Worm (Caenorhabditis elegans) whole organism, L1 larva: ENCODE results near the gene srp-1.
A peak's percentile ranks its signal among the peaks of the same experiment; 100 is the strongest.

Experiments
- C16A3.4 ChIP-seq: fragments of 150-350 bp; optimal IDR thresholded peaks from 2 replicates; lab custom pipeline; 2014; ENCODE audit warnings: missing biosample characterization, missing genetic modification characterization
- C34B4.2 ChIP-seq: sonication (generic microtip); optimal IDR thresholded peaks from 2 replicates; lab custom pipeline; 2017; ENCODE audit warnings: mild to moderate bottlenecking, missing genetic modification characterization, missing compliant biosample characterization
- F16B12.6 ChIP-seq: fragments of 150-350 bp; optimal IDR thresholded peaks from 2 replicates; lab custom pipeline; 2014; ENCODE audit warnings: missing biosample characterization, missing genetic modification characterization
- aha-1 ChIP-seq: fragments of 150-350 bp; optimal IDR thresholded peaks from 2 replicates; lab custom pipeline; 2014; ENCODE audit warnings: missing biosample characterization, missing genetic modification characterization
- alr-1 ChIP-seq: fragments of 200-800 bp; sonication (Bioruptor generic); optimal IDR thresholded peaks from 2 replicates; lab custom pipeline; 2018; ENCODE audit warnings: borderline replicate concordance, mild to moderate bottlenecking, missing genetic modification characterization, missing compliant biosample characterization
- ama-1 ChIP-seq: fragments of 150-350 bp; optimal IDR thresholded peaks from 2 replicates; lab custom pipeline; 2014
- ceh-63 ChIP-seq: fragments of 200-800 bp; sonication (Bioruptor generic); optimal IDR thresholded peaks from 2 replicates; lab custom pipeline; 2018; ENCODE audit warnings: mild to moderate bottlenecking, missing genetic modification characterization, missing compliant biosample characterization
- ceh-8 ChIP-seq: fragments of 200-800 bp; sonication (Bioruptor generic); optimal IDR thresholded peaks from 2 replicates; lab custom pipeline; 2018; ENCODE audit warnings: mild to moderate bottlenecking, missing genetic modification characterization, moderate library complexity, missing compliant biosample characterization
- ceh-82 ChIP-seq, 3 experiments: fragments of 150-350 bp in 1 of 3; sonication (generic microtip) in 2 of 3; optimal IDR thresholded peaks; 2 replicates each; lab custom pipeline; 2014 to 2017; ENCODE audit warnings: missing biosample characterization in 3 of 3, missing genetic modification characterization in 3 of 3
- ces-1 ChIP-seq: fragments of 150-350 bp; optimal IDR thresholded peaks from 2 replicates; lab custom pipeline; 2014; ENCODE audit warnings: missing biosample characterization, missing genetic modification reagents, missing genetic modification characterization
- dsc-1 ChIP-seq: sonication (generic microtip); optimal IDR thresholded peaks from 2 replicates; lab custom pipeline; 2016; ENCODE audit warnings: mild to moderate bottlenecking, missing genetic modification characterization, missing compliant biosample characterization
- efl-1 ChIP-seq, 4 experiments: fragments of 150-350 bp; optimal IDR thresholded peaks in 3 of 4; peaks in 1 of 4; 1 replicate in 1 of 4; 2 replicates in 3 of 4; lab custom pipeline; 2014; ENCODE audit warnings: missing biosample characterization in 2 of 4, missing genetic modification characterization in 2 of 4, missing genetic modification reagents in 2 of 4
- egl-13 ChIP-seq: sonication (generic microtip); optimal IDR thresholded peaks from 2 replicates; lab custom pipeline; 2016; ENCODE audit warnings: missing genotype, missing genetic modification reagents, missing genetic modification characterization, missing compliant biosample characterization
- egl-27 ChIP-seq, 2 experiments: fragments of 150-350 bp in 1 of 2; sonication (generic microtip); optimal IDR thresholded peaks; 3 replicates each; lab custom pipeline; 2017 to 2018; ENCODE audit warnings: missing biosample characterization in 2 of 2, missing genetic modification characterization in 2 of 2, missing genetic modification reagents in 2 of 2
- elt-2 ChIP-seq: sonication (generic microtip); optimal IDR thresholded peaks from 2 replicates; lab custom pipeline; 2016; ENCODE audit warnings: missing genetic modification characterization, mild to moderate bottlenecking, inconsistent platforms, missing compliant biosample characterization, missing genetic modification reagents
- elt-3 ChIP-seq, 6 experiments: fragments of 150-350 bp in 1 of 6; sonication (generic microtip); optimal IDR thresholded peaks; 2 replicates each; lab custom pipeline; 2017 to 2018; ENCODE audit warnings: missing biosample characterization in 6 of 6, missing genetic modification characterization in 6 of 6, inconsistent platforms in 1 of 6
- ets-5 ChIP-seq: fragments of 200-800 bp; sonication (Bioruptor generic); IDR thresholded peaks from 2 replicates; pipeline ENCODE4 v1.3.6; 2022; ENCODE audit warnings: missing genetic modification characterization, missing compliant biosample characterization
- fkh-10 ChIP-seq: sonication (generic microtip); optimal IDR thresholded peaks from 2 replicates; lab custom pipeline; 2017; ENCODE audit warnings: missing biosample characterization, missing genetic modification reagents, missing genetic modification characterization
- fkh-4 ChIP-seq: sonication (generic microtip); optimal IDR thresholded peaks from 2 replicates; lab custom pipeline; 2016; ENCODE audit warnings: missing compliant biosample characterization, missing genetic modification characterization, borderline replicate concordance
- fkh-8 ChIP-seq: sonication (generic microtip); optimal IDR thresholded peaks from 2 replicates; lab custom pipeline; 2016; ENCODE audit warnings: mild to moderate bottlenecking, missing genetic modification characterization, missing compliant biosample characterization
- hlh-17 ChIP-seq: fragments of 200-800 bp; sonication (Bioruptor generic); optimal IDR thresholded peaks from 2 replicates; lab custom pipeline; 2018; ENCODE audit warnings: missing genetic modification characterization, mild to moderate bottlenecking, missing compliant biosample characterization, moderate library complexity, borderline replicate concordance
- hpl-2 ChIP-seq: fragments of 150-350 bp; optimal IDR thresholded peaks from 2 replicates; lab custom pipeline; 2014; ENCODE audit warnings: missing biosample characterization, missing genetic modification reagents, missing genetic modification characterization
- irx-1 ChIP-seq: sonication (generic microtip); optimal IDR thresholded peaks from 2 replicates; lab custom pipeline; 2016; ENCODE audit warnings: missing genetic modification characterization, missing compliant biosample characterization
- jun-1 ChIP-seq: fragments of 150-350 bp; optimal IDR thresholded peaks from 2 replicates; lab custom pipeline; 2014; ENCODE audit warnings: missing biosample characterization, missing genetic modification reagents, missing genetic modification characterization
- lin-13 ChIP-seq: fragments of 150-350 bp; optimal IDR thresholded peaks from 2 replicates; lab custom pipeline; 2014; ENCODE audit warnings: missing biosample characterization, missing genetic modification reagents, missing genetic modification characterization
- lin-14 ChIP-seq: fragments of 200-800 bp; sonication (Bioruptor generic); optimal IDR thresholded peaks from 2 replicates; lab custom pipeline; 2018; ENCODE audit warnings: mild to moderate bottlenecking, missing genetic modification characterization, moderate library complexity, missing compliant biosample characterization
- lin-15B ChIP-seq: fragments of 150-350 bp; sonication (generic microtip); optimal IDR thresholded peaks from 3 replicates; lab custom pipeline; 2014; ENCODE audit warnings: missing biosample characterization, missing genetic modification characterization
- lir-3 ChIP-seq: sonication (generic microtip); optimal IDR thresholded peaks from 2 replicates; lab custom pipeline; 2016; ENCODE audit warnings: mild to moderate bottlenecking, missing genetic modification characterization, moderate library complexity, missing compliant biosample characterization; ENCODE audit not compliant: poor library complexity
- lsy-2 ChIP-seq, 2 experiments: fragments of 150-350 bp; optimal IDR thresholded peaks; 2 replicates each; lab custom pipeline; 2014; ENCODE audit warnings: missing biosample characterization in 2 of 2, missing genetic modification characterization in 2 of 2
- mep-1 ChIP-seq: fragments of 150-350 bp; optimal IDR thresholded peaks from 2 replicates; lab custom pipeline; 2014; ENCODE audit warnings: missing biosample characterization, missing genetic modification characterization
- nhr-12 ChIP-seq: sonication (generic microtip); optimal IDR thresholded peaks from 2 replicates; lab custom pipeline; 2017; ENCODE audit warnings: missing biosample characterization, missing genetic modification characterization
- nhr-19 ChIP-seq: fragments of 200-800 bp; sonication (Bioruptor generic); conservative IDR thresholded peaks from 2 replicates; pipeline ENCODE4 v1.3.6; 2022; ENCODE audit warnings: missing genetic modification characterization, missing compliant biosample characterization
- nhr-20 ChIP-seq: sonication (generic microtip); optimal IDR thresholded peaks from 2 replicates; lab custom pipeline; 2016; ENCODE audit warnings: mild to moderate bottlenecking, missing genetic modification characterization, missing compliant biosample characterization
- nhr-237 ChIP-seq: fragments of 150-350 bp; optimal IDR thresholded peaks from 2 replicates; lab custom pipeline; 2014; ENCODE audit warnings: missing biosample characterization, missing genetic modification characterization
- nhr-28 ChIP-seq: fragments of 150-350 bp; optimal IDR thresholded peaks from 2 replicates; lab custom pipeline; 2014; ENCODE audit warnings: missing biosample characterization, missing genetic modification characterization
- nhr-47 ChIP-seq: sonication (generic microtip); optimal IDR thresholded peaks from 2 replicates; lab custom pipeline; 2016; ENCODE audit warnings: mild to moderate bottlenecking, missing genetic modification characterization, moderate library complexity, missing compliant biosample characterization
- nhr-76 ChIP-seq: sonication (generic microtip); optimal IDR thresholded peaks from 2 replicates; lab custom pipeline; 2017; ENCODE audit warnings: missing biosample characterization, missing genetic modification characterization
- pag-3 ChIP-seq: sonication (generic microtip); optimal IDR thresholded peaks from 2 replicates; lab custom pipeline; 2017; ENCODE audit warnings: missing genetic modification characterization, mild to moderate bottlenecking, missing compliant biosample characterization, antibody characterized with exemption, borderline replicate concordance; ENCODE audit not compliant: insufficient read depth
- pax-3 ChIP-seq: fragments of 200-800 bp; sonication (Bioruptor generic); optimal IDR thresholded peaks from 2 replicates; lab custom pipeline; 2018; ENCODE audit warnings: mild to moderate bottlenecking, missing genetic modification characterization, moderate library complexity, missing compliant biosample characterization
- rnt-1 ChIP-seq: sonication (generic microtip); optimal IDR thresholded peaks from 2 replicates; lab custom pipeline; 2016; ENCODE audit warnings: mild to moderate bottlenecking, missing genetic modification characterization, moderate library complexity, missing compliant biosample characterization
- sox-4 ChIP-seq: sonication (generic microtip); optimal IDR thresholded peaks from 2 replicates; lab custom pipeline; 2016; ENCODE audit warnings: missing genetic modification characterization, missing compliant biosample characterization
- sptf-1 ChIP-seq: fragments of 150-350 bp; optimal IDR thresholded peaks from 2 replicates; lab custom pipeline; 2014; ENCODE audit warnings: missing biosample characterization, missing genetic modification characterization
- sup-37 ChIP-seq: fragments of 200-800 bp; sonication (Bioruptor generic); optimal IDR thresholded peaks from 2 replicates; lab custom pipeline; 2018; ENCODE audit warnings: mild to moderate bottlenecking, missing genetic modification characterization, missing compliant biosample characterization
- swsn-7 ChIP-seq: sonication (generic microtip); optimal IDR thresholded peaks from 2 replicates; lab custom pipeline; 2016; ENCODE audit warnings: missing genetic modification characterization, missing compliant biosample characterization
- unc-130 ChIP-seq: fragments of 150-350 bp; optimal IDR thresholded peaks from 2 replicates; lab custom pipeline; 2017; ENCODE audit warnings: missing biosample characterization, missing genetic modification characterization, inconsistent platforms
- unc-30 ChIP-seq: sonication (generic microtip); optimal IDR thresholded peaks from 2 replicates; lab custom pipeline; 2017; ENCODE audit warnings: missing biosample characterization, missing genetic modification characterization
- unc-86 ChIP-seq: sonication (generic microtip); optimal IDR thresholded peaks from 2 replicates; lab custom pipeline; 2016; ENCODE audit warnings: missing genetic modification characterization, missing compliant biosample characterization
- xbp-1 ChIP-seq: sonication (generic microtip); optimal IDR thresholded peaks from 2 replicates; lab custom pipeline; 2016; ENCODE audit warnings: missing genetic modification characterization, missing compliant biosample characterization
- ztf-11 ChIP-seq, 2 experiments: sonication (generic microtip); optimal IDR thresholded peaks; 2 replicates each; lab custom pipeline; 2016 to 2017; ENCODE audit warnings: missing genetic modification characterization in 2 of 2, missing biosample characterization in 1 of 2, missing compliant biosample characterization in 1 of 2
- ztf-4 ChIP-seq: fragments of 150-350 bp; optimal IDR thresholded peaks from 2 replicates; lab custom pipeline; 2014; ENCODE audit warnings: missing biosample characterization, missing genetic modification characterization

The srp-1 gene

DNA sequence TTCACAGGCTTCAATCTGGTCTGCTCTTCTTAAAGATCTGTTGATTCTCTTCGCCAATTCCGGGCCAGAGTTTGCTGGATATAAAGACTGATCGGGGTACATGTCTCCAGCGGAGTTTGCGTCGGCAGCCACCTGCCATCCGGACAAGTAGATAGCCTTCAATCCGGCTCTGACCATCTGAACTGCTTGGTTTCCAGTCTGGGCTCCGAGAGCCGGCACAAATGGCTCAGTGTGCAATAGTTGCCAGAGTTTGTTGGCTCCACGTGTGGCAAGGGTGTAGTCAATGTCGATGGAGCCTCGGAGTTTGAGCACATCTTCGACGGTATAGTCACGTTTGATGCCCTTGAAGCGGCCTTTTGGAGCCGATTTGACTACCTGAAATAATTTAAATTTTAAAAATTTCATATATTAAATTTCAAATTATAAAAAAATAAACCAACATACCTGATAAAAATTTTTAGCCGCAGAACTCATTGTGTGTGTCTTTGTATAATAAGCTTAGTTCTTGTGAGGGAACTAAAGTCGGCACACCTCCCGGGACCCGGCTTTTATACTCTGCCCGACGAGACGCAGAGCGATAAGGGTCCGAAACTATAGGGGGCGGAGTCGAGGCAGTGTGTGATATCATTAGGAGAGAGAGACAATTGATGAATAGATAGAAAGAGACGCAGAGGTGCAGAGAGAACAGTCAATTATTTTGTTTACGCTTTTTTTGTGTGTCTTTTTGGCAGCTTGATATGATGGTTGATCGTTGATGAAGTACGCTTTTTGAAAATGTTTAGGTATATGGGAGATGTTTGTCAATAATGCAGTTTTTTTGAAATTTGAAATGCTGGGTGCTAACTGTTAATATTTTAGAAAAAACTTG, 25.4 kb upstream of the srp-1 start, which contains the start of the genes icl-1 and srh-2:
icl-1 (minus strand) TSS at position 521 of the 868 bp plus-strand sequence.
srh-2 (plus strand) TSS at position 818 of the 868 bp plus-strand sequence.
- TF ChIP-seq unc-86 (tag; lab: Kevin White, UChicago) (no peak), lsy-2 (tag; optimal IDR thresholded peaks at IDR 0.05; lab: Kevin White, UChicago) (peak; percentile 31 to 55), sptf-1 (tag; lab: Kevin White, UChicago) (no peak), ces-1 (GFP tag; lab: Kevin White, UChicago) (no peak), egl-27 (tag; optimal IDR thresholded peaks at IDR 0.05; lab: Kevin White, UChicago) (no peak), fkh-8 (no peak), lin-15B (no peak), nhr-19 (GFP tag; lab: Robert Waterston, UW) (peak; percentile 93), fkh-4 (no peak), ceh-8 (no peak), ama-1 (peak; percentile 89), C16A3.4 (tag; lab: Kevin White, UChicago) (peak; percentile 74), C34B4.2 (tag; lab: Kevin White, UChicago) (no peak), egl-13 (tag; lab: Kevin White, UChicago) (no peak), ceh-63 (GFP tag; lab: Kevin White, UChicago) (peak; percentile 54), hpl-2 (GFP tag; lab: Kevin White, UChicago) (no peak), xbp-1 (tag; lab: Kevin White, UChicago) (peak; percentile 45), ceh-82 (tag; optimal IDR thresholded peaks at IDR 0.05; lab: Kevin White, UChicago) (no peak), elt-2 (tag; lab: Kevin White, UChicago) (peak; percentile 67), unc-130 (peak; percentile 74), hlh-17 (GFP tag; lab: Kevin White, UChicago) (peak; percentile 41), sox-4 (peak; percentile 32), mep-1 (tag; lab: Kevin White, UChicago) (peak; percentile 59), ztf-11 (tag; optimal IDR thresholded peaks at IDR 0.05; lab: Kevin White, UChicago) (peak in 1 of 2 experiments; percentile 27), sup-37 (peak; percentile 59), F16B12.6 (tag; lab: Kevin White, UChicago) (no peak), nhr-12 (tag; lab: Kevin White, UChicago) (no peak), efl-1 (optimal IDR thresholded peaks at IDR 0.05; lab: Kevin White, UChicago) (peak; percentile 40 to 49), efl-1 (GFP tag; optimal IDR thresholded peaks at IDR 0.05 in 1 of 2; lab: Kevin White, UChicago) (peak in 1 of 2 experiments; percentile 91), rnt-1 (tag; lab: Kevin White, UChicago) (peak; percentile 88), nhr-20 (tag; lab: Kevin White, UChicago) (peak; percentile 85), elt-3 (tag; optimal IDR thresholded peaks at IDR 0.05; lab: Kevin White, UChicago) (peak in 2 of 6 experiments; percentile 29 to 80), lin-13 (GFP tag; lab: Kevin White, UChicago) (peak; percentile 38), ets-5 (GFP tag; lab: Robert Waterston, UW) (no peak), dsc-1 (no peak), nhr-28 (tag; lab: Kevin White, UChicago) (no peak), nhr-237 (tag; lab: Kevin White, UChicago) (no peak), nhr-76 (tag; lab: Kevin White, UChicago) (no peak), aha-1 (tag; lab: Kevin White, UChicago) (no peak), lir-3 (tag; lab: Kevin White, UChicago) (peak; percentile 69), alr-1 (tag; lab: Kevin White, UChicago) (no peak), unc-30 (no peak), nhr-47 (tag; lab: Kevin White, UChicago) (peak; percentile 59), swsn-7 (tag; lab: Kevin White, UChicago) (peak; percentile 68), pag-3 (tag; lab: Kevin White, UChicago) (peak; percentile 41), irx-1 (peak; percentile 14), ztf-4 (tag; lab: Kevin White, UChicago) (peak; percentile 14), fkh-10 (GFP tag; lab: Kevin White, UChicago) (no peak), pax-3 (no peak), jun-1 (tag; lab: Kevin White, UChicago) (peak; percentile 15), lin-14 (GFP tag; lab: Kevin White, UChicago) (peak; percentile 92)
